Fruit fly (Drosophila melanogaster) whole organism, pupa: ENCODE measurements around the gene Prosalpha6T.

Source experiments
- CG10348 ChIP-seq: fragments of 200-800 bp; sonication (Bioruptor generic); IDR thresholded peaks from 2 replicates; pipeline ENCODE4 v1.3.6; 2022; ENCODE audit warnings: missing biosample characterization, missing genetic modification characterization
- CG12605 ChIP-seq: fragments of 200-800 bp; sonication (Bioruptor generic); IDR thresholded peaks from 2 replicates; pipeline ENCODE4 v1.3.6; 2022; ENCODE audit warnings: missing biosample characterization, missing genetic modification characterization
- CG17806 ChIP-seq: fragments of 200-800 bp; sonication (Bioruptor generic); optimal IDR thresholded peaks from 2 replicates; lab custom pipeline; 2018; ENCODE audit warnings: missing biosample characterization, mild to moderate bottlenecking, missing genetic modification characterization, moderate library complexity
- CG8301 ChIP-seq: fragments of 200-800 bp; sonication (Bioruptor generic); optimal IDR thresholded peaks from 2 replicates; lab custom pipeline; 2018; ENCODE audit warnings: missing biosample characterization, mild to moderate bottlenecking, missing genetic modification characterization
- D1 ChIP-seq: fragments of 200-800 bp; sonication (Bioruptor generic); optimal IDR thresholded peaks from 2 replicates; lab custom pipeline; 2018; ENCODE audit warnings: missing biosample characterization, mild to moderate bottlenecking, missing genetic modification characterization, moderate library complexity
- EcR ChIP-seq: fragments of 200-800 bp; sonication (Bioruptor generic); optimal IDR thresholded peaks from 3 replicates; lab custom pipeline; 2019; ENCODE audit warnings: missing biosample characterization, missing genetic modification characterization, mild to moderate bottlenecking, moderate library complexity, missing genetic modification reagents
- Pif1A ChIP-seq: fragments of 200-800 bp; sonication (Bioruptor generic); optimal IDR thresholded peaks from 3 replicates; lab custom pipeline; 2016; ENCODE audit warnings: missing biosample characterization, missing genetic modification characterization
- Pif1B ChIP-seq: fragments of 200-800 bp; sonication (Bioruptor generic); optimal IDR thresholded peaks from 3 replicates; lab custom pipeline; 2016; ENCODE audit warnings: missing biosample characterization, missing genetic modification characterization
- Snoo ChIP-seq: fragments of 200-800 bp; sonication (Bioruptor generic); optimal IDR thresholded peaks from 3 replicates; lab custom pipeline; 2017; ENCODE audit warnings: missing biosample characterization, mild to moderate bottlenecking, missing genetic modification characterization, inconsistent platforms
- fd96Ca ChIP-seq: fragments of 200-800 bp; sonication (Bioruptor generic); IDR thresholded peaks from 3 replicates; pipeline ENCODE4 v1.3.6; 2022; ENCODE audit warnings: missing biosample characterization, missing genetic modification characterization
- gl ChIP-seq: fragments of 200-800 bp; sonication (Bioruptor generic); optimal IDR thresholded peaks from 2 replicates; lab custom pipeline; 2018; ENCODE audit warnings: missing biosample characterization, mild to moderate bottlenecking, missing genetic modification characterization
- rn ChIP-seq: fragments of 200-800 bp; sonication (Bioruptor generic); IDR thresholded peaks from 2 replicates; pipeline ENCODE4 v1.3.6; 2022; ENCODE audit warnings: missing biosample characterization, missing genetic modification characterization

DNA sequence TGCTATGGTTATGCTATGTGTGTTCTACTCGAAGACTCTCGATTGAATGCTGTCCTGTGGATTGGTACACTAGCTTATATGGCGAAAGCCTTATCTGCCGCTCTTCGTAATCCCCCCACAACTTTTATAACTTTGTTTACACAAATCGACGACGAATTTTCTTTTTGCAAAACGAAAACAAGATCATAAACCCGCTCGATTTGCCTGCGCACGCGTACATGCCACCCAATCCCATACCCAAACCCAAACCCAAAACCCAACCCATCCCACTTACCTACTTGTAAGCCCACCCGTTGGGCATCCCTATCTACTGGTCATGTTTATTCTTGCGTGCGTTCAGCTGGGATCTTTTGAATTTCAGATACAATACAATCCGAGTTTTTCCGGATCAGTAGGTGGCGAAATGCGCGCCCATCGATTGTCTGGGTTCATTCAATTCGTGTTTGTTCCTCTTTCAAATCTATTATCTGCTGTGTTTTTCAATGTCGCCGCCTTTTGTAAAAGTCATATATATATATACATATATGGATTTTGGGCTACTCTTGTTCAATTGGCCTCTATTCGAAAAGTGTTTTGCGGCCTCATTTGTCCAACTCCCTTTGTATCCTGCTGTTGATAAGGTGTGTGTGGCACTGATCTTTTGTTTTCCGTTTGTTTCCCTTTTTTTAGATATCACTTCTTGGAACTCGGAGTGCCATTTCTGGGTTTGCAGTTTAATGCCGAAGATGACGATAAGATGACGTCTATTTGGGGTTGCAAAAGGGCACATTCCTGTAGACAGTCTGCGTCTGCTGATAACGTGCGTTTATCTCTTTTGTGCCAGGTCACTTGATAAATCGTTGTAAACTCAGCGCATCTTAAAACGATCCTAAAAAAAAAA lies 3.0 kb downstream of the Prosalpha6T start, which contains the start of gene Mabi:
- TF ChIP-seq CG10348 (GFP tag; lab: Robert Waterston, UW) (no peak), CG17806 (tag; lab: Kevin White, UChicago) (no peak), Pif1A (GFP tag; lab: Kevin White, UChicago) (no peak), D1 (tag; lab: Kevin White, UChicago) (no peak), Pif1B (no peak), Snoo (tag; lab: Kevin White, UChicago) (no peak), fd96Ca (GFP tag; lab: Robert Waterston, UW) (no peak), CG8301 (tag; lab: Kevin White, UChicago) (no peak), EcR (no peak), rn (GFP tag; lab: Robert Waterston, UW) (no peak), gl (tag; lab: Kevin White, UChicago) (no peak), CG12605 (no peak)
